Worm (Caenorhabditis elegans): ENCODE measurements around the gene grk-1.

The grk-1 gene

ce11 chrX:9999192-9999591 is at the start of gene grk-1:
TSS of gene grk-1 (minus strand) at chrX:9999208.
- TF ChIP-seq him-1 (tag; optimal IDR thresholded peaks at IDR 0.05) (no peak), dao-5 (tag; optimal IDR thresholded peaks at IDR 0.05) (no peak), W03F9.2 (tag; optimal IDR thresholded peaks at IDR 0.05) (no peak)

ce11 chrX:10047325-10047724 is 48.3 kb upstream of the grk-1 start, which contains the start of gene ZC374.2:
TSS of gene ZC374.2 (minus strand) at chrX:10047425.
- TF ChIP-seq him-1 (tag; optimal IDR thresholded peaks at IDR 0.05) = no peak
- no peak for TF ChIP-seq W03F9.2 (tag; optimal IDR thresholded peaks at IDR 0.05)
- no peak for TF ChIP-seq dao-5 (tag; optimal IDR thresholded peaks at IDR 0.05)

DNA sequence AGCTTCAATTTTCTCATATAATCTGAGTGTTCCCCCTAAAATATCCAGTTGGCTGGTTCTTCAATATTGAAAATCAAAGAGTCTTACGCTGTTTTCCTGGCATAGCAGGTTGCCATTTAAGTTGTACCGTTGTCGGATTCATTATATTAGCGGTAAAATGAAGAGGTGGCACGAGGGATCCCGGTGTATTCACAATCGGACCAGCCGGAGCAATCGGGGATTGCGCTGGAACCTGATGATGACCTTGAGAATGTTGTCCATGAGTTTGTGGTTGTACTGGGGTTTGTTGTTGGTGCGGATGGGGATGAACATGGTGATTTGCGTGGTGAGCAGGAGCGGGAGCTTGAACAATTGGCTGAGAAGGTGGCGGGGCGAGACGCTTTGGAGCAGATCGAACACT is 45.5 kb upstream of the grk-1 start:
- TF ChIP-seq dao-5 (tag; optimal IDR thresholded peaks at IDR 0.05) = no peak
- TF ChIP-seq him-1 (tag; optimal IDR thresholded peaks at IDR 0.05) = no peak

ce11 chrX:10030836-10031235 is 31.8 kb upstream of the grk-1 start, which contains the start of gene sek-6:
TSS of gene sek-6 (plus strand) at chrX:10031150.
- TF ChIP-seq W03F9.2 (tag; optimal IDR thresholded peaks at IDR 0.05) = no peak
- TF ChIP-seq him-1 (tag; optimal IDR thresholded peaks at IDR 0.05) = no peak
- TF ChIP-seq dao-5 (tag; optimal IDR thresholded peaks at IDR 0.05) = no peak

DNA sequence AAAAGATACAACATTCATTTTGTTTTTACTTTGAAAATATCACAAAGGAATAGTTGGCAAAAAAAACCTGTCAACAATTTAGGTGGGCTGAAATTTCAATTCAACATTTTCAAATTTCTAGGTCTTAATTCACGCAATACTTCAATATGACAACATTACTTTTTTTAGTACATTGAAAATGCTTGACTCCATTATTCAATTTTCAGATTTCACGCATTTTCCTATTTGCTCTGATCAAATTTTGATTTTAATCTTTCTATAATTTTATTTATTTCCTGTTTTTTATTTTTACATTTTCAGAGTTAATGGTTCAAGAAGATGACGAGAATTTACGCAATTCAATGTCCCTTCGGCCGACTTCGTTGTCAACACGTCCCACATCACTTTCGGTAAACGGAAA is 28.5 kb upstream of the grk-1 start, which contains the start of gene mkk-4:
Gene mkk-4, plus strand, starts transcription at position 301 of the 400 bp plus-strand sequence.
- no peak for TF ChIP-seq him-1 (tag; optimal IDR thresholded peaks at IDR 0.05)
- no peak for TF ChIP-seq W03F9.2 (tag; optimal IDR thresholded peaks at IDR 0.05)
- TF ChIP-seq dao-5 (tag; optimal IDR thresholded peaks at IDR 0.05) = no peak

DNA sequence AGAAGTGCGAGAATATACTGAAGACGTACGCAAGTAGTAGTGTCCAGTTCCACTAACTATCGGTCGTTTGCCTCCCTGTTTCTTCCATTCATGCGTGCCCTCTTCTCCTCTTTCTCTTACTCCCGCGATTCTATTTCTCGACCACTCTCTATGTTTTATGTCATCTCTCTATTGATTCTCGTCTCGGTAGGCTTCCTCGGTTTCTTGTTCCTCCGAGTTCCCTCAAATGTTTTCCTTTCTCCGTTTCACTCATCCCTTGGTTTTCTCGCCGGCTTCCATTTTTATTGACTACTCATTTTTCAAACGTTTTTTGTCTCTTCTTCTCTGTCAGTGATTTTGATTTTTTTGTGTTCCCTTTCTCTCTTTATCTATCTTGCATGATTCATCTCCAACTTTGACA is 27.3 kb upstream of the grk-1 start:
- TF ChIP-seq W03F9.2 (tag; optimal IDR thresholded peaks at IDR 0.05) (peak; percentile 12), dao-5 (tag; optimal IDR thresholded peaks at IDR 0.05) (no peak), him-1 (tag; optimal IDR thresholded peaks at IDR 0.05) (no peak)

DNA sequence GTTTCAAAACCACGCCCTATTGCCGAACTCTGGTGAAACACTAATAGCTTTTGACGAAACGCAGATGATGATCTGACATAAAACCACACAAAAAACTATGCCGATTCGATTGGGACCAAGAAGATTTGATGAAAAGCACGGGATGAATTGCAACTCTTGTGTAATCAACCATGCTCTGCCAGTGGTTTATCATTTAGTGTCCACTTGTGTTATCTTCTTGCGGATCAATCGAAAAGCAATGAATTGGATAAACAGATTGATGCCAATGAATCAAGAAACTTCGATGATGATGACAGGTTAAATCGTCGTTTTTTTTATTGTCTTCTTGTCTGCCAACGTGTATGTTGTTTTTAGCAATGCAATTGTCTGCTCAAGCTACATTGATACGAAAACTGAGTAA is 23.0 kb upstream of the grk-1 start, which contains the start of gene F42G10.1:
Gene F42G10.1, minus strand, starts transcription at position 151 of the 400 bp plus-strand sequence.
- TF ChIP-seq W03F9.2 (tag; optimal IDR thresholded peaks at IDR 0.05) (no peak), him-1 (tag; optimal IDR thresholded peaks at IDR 0.05) (no peak), dao-5 (tag; optimal IDR thresholded peaks at IDR 0.05) (no peak)

DNA sequence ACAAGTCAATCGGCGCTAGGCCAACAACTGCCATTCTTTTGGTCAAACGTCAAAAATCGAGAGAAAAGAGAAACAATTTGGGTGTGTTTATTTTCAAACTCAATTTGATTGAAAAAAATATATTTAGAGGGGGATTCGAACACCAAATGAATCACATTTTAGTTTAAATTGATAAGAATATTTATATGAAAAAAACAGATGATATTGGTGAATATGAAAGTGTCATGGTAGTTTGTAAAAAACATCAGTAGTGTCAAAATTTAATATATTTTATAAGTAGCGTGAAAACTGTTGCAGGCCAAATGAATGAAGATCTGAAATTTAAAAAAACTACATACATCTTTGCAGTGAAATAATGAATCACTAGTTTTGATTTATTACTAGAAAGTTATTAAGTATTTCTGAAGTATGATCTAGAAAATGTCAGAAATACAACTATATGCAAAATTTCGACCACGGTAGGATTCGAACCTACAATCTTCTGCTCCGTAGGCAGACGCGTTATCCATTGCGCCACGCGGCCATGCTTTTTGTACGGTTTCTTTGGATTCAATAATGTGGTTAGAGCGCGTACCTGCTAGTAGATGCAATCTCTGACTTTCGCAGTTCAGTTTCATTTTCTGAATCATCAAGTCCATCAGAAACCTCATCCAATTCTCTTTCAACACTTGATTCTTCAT is 19.1 kb upstream of the grk-1 start, which contains the start of gene F19C6.4:
Gene F19C6.4, minus strand, starts transcription at position 51 of the 680 bp plus-strand sequence.
- TF ChIP-seq him-1 (tag; optimal IDR thresholded peaks at IDR 0.05) (no peak), W03F9.2 (tag; optimal IDR thresholded peaks at IDR 0.05) (no peak), dao-5 (tag; optimal IDR thresholded peaks at IDR 0.05) (no peak)

- no peak for TF ChIP-seq dao-5 (tag; optimal IDR thresholded peaks at IDR 0.05)
- TF ChIP-seq him-1 (tag; optimal IDR thresholded peaks at IDR 0.05) = no peak
- TF ChIP-seq W03F9.2 (tag; optimal IDR thresholded peaks at IDR 0.05) = no peak
Measured at ce11 chrX:10009985-10010384, 11.0 kb upstream of the grk-1 start.

DNA sequence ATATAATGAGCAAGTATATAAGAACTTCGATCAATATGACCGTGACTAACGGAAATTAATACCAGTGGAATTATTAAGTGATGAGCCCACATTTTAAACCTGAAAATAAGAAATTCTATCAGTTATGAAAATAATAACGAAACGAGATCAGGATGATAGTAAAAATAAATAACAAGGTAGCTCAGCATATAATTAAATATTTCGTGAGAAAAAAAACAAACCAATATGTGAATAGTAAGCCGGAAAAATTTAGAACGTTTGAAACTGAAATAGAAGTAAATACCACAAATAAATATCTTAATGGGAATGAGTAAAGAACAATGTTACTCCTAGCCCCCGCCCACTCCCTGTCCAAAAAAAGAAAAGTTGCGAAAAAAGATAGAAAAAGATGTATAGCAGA is 9.7 kb upstream of the grk-1 start, which contains the start of gene F19C6.3:
Gene F19C6.3, minus strand, starts transcription at position 101 of the 400 bp plus-strand sequence.
- TF ChIP-seq him-1 (tag; optimal IDR thresholded peaks at IDR 0.05) = no peak
- TF ChIP-seq W03F9.2 (tag; optimal IDR thresholded peaks at IDR 0.05) = no peak
- no peak for TF ChIP-seq dao-5 (tag; optimal IDR thresholded peaks at IDR 0.05)

DNA sequence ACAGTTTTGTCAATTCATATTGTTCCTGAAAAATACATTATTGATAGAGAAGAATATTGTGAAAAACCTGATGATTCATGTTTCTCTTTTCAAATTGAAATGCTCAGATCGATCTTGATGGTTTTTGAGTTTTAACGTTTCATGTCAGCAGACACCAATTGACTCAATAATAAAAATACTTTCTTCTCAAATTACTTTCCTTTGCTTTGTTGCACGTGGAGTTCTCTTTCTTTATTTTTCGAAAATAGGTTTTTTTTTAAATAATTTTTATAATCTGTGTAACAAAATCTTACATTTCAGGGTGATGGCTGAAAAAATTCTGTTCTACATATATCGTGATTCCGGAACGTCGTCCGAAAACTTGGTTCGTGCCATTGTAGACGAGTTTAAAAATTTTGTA is 1.6 kb upstream of the grk-1 start, which contains the start of gene F19C6.2:
Gene F19C6.2, plus strand, starts transcription at position 301 of the 400 bp plus-strand sequence.
- TF ChIP-seq W03F9.2 (tag; optimal IDR thresholded peaks at IDR 0.05) (no peak), him-1 (tag; optimal IDR thresholded peaks at IDR 0.05) (no peak), dao-5 (tag; optimal IDR thresholded peaks at IDR 0.05) (no peak)

DNA sequence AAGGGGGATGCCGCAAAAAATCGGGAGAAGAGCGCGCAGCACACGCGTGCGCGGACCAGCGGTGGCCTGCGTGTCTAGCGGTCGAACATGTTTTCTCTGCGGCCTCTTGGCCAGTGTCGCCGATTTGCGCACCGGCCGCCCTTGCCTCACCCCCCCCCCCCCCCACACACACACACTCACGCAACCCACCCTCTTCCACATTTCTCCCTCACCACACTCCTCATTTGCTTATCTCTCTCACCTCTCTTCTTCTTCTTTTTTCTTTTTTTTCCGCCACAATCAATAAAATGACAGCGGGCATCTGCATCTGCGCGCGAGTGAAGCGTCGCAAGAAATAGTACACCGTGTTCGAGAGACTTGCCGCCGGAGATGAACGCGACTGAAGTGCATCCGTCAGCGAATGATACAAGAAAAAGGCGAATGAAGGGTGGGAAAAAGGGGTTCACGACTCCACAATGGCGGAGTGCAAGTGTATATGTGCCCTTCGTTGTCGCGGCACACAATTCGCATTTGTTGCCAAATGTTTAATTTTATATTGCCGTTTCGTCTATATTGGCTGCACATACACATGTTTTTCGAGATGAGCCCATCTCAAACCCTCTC is 692 bp upstream of the grk-1 start:
- peak; percentile 39 for TF ChIP-seq W03F9.2 (tag; optimal IDR thresholded peaks at IDR 0.05)
- TF ChIP-seq dao-5 (tag; optimal IDR thresholded peaks at IDR 0.05) = no peak
- peak; percentile 70 for TF ChIP-seq him-1 (tag; optimal IDR thresholded peaks at IDR 0.05)

DNA sequence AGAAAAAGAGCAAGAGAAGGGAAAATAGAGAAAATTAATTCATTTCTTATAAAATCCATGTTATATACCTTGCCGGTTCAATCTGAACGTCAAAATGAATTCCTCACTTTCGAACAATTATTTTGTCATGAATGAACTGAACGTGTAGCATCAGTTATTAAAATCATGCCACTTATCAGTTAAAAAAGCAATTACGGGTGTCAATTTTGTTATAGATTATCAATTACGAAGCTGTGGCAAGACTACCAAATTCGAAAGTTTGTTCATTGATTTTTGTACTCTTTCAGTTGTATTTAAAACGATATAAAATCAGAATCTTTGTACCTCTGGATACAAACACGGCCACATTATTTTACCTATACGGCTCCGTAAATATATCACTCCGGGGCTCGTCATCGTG is 1.7 kb downstream of the grk-1 start:
- TF ChIP-seq dao-5 (tag; optimal IDR thresholded peaks at IDR 0.05) (no peak), him-1 (tag; optimal IDR thresholded peaks at IDR 0.05) (no peak), W03F9.2 (tag; optimal IDR thresholded peaks at IDR 0.05) (no peak)

DNA sequence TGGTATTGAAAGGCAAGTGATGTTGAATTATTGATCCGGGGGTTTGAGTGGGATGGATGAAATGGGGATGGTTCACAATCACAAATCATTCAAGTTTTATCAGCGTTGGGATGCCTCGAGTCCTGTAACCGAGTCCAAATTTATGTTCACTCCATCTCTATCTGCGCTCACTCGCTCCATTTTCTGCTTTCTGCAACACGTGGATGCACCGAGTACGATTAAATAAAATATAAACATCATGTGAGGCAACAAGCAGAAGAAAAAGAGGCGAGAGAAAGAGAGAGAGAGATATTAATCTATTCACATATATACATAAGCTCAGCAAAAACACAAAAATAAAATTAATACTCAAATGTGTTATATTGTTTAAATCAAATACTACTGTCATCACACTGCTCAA is 5.9 kb downstream of the grk-1 start:
- TF ChIP-seq W03F9.2 (tag; optimal IDR thresholded peaks at IDR 0.05) (no peak), dao-5 (tag; optimal IDR thresholded peaks at IDR 0.05) (no peak), him-1 (tag; optimal IDR thresholded peaks at IDR 0.05) (no peak)
